Fruit fly (Drosophila melanogaster) whole organism, embryonic: ENCODE measurements around the gene alphaCOP.

Experiments
- Abd-B ChIP-seq: fragments of 200-800 bp; sonication (Bioruptor generic); optimal IDR thresholded peaks from 2 replicates; lab custom pipeline; 2018; ENCODE audit warnings: missing biosample characterization, mild to moderate bottlenecking, missing genetic modification characterization, moderate library complexity
- Adf1 ChIP-seq: fragments of 200-800 bp; sonication (Bioruptor generic); IDR thresholded peaks from 2 replicates; pipeline ENCODE4 v1.3.6; 2022; ENCODE audit warnings: missing biosample characterization, missing genetic modification characterization
- Antp ChIP-seq: fragments of 200-800 bp; sonication (Bioruptor generic); optimal IDR thresholded peaks from 3 replicates; lab custom pipeline; 2016; ENCODE audit warnings: missing biosample characterization, missing genetic modification characterization
- C15 ChIP-seq: fragments of 200-800 bp; sonication (Bioruptor generic); IDR thresholded peaks from 3 replicates; pipeline ENCODE4 v1.3.6; 2022; ENCODE audit warnings: missing biosample characterization, missing genetic modification characterization
- CG10321 ChIP-seq: fragments of 200-800 bp; sonication (Bioruptor generic); IDR thresholded peaks from 2 replicates; pipeline ENCODE4 v1.3.6; 2022; ENCODE audit warnings: missing biosample characterization, missing genetic modification characterization
- CG10565 ChIP-seq: fragments of 200-800 bp; sonication (Bioruptor generic); optimal IDR thresholded peaks from 3 replicates; lab custom pipeline; 2016; ENCODE audit warnings: missing biosample characterization, mild to moderate bottlenecking, missing genetic modification characterization
- CG11093 ChIP-seq: fragments of 200-800 bp; sonication (Bioruptor generic); IDR thresholded peaks from 3 replicates; pipeline ENCODE4 v1.3.6; 2022; ENCODE audit warnings: missing biosample characterization, missing genetic modification characterization
- CG11695 ChIP-seq: fragments of 200-800 bp; sonication (Bioruptor generic); IDR thresholded peaks from 3 replicates; pipeline ENCODE4 v1.3.6; 2022; ENCODE audit warnings: missing biosample characterization, missing genetic modification characterization
- CG11696 ChIP-seq: fragments of 200-800 bp; sonication (Bioruptor generic); IDR thresholded peaks from 2 replicates; pipeline ENCODE4 v1.3.6; 2022; ENCODE audit warnings: missing biosample characterization, missing genetic modification characterization
- CG12071 ChIP-seq: fragments of 200-800 bp; sonication (Bioruptor generic); optimal IDR thresholded peaks from 3 replicates; lab custom pipeline; 2018; ENCODE audit warnings: missing biosample characterization, mild to moderate bottlenecking, missing genetic modification characterization
- CG12155 ChIP-seq: fragments of 200-800 bp; sonication (Bioruptor generic); optimal IDR thresholded peaks from 3 replicates; lab custom pipeline; 2016; ENCODE audit warnings: missing biosample characterization, missing genetic modification characterization
- CG15269 ChIP-seq: fragments of 200-800 bp; sonication (Bioruptor generic); optimal IDR thresholded peaks from 2 replicates; lab custom pipeline; 2018; ENCODE audit warnings: missing biosample characterization, mild to moderate bottlenecking, missing genetic modification characterization, moderate library complexity
- CG1529 ChIP-seq: fragments of 200-800 bp; sonication (Bioruptor generic); optimal IDR thresholded peaks from 3 replicates; lab custom pipeline; 2018; ENCODE audit warnings: missing biosample characterization, missing genetic modification characterization
- CG15479 ChIP-seq: fragments of 200-800 bp; sonication (Bioruptor generic); optimal IDR thresholded peaks from 3 replicates; lab custom pipeline; 2019; ENCODE audit warnings: missing biosample characterization, mild to moderate bottlenecking, missing genetic modification characterization, moderate library complexity
- CG30403 ChIP-seq: fragments of 200-800 bp; sonication (Bioruptor generic); optimal IDR thresholded peaks from 3 replicates; lab custom pipeline; 2016; ENCODE audit warnings: missing biosample characterization, missing genetic modification characterization
- CG31388 ChIP-seq: fragments of 200-800 bp; sonication (Bioruptor generic); optimal IDR thresholded peaks from 2 replicates; lab custom pipeline; 2016; ENCODE audit warnings: missing biosample characterization, missing genetic modification characterization
- CG3163 ChIP-seq: fragments of 200-800 bp; sonication (Bioruptor generic); optimal IDR thresholded peaks from 3 replicates; lab custom pipeline; 2016; ENCODE audit warnings: missing biosample characterization, missing genetic modification characterization
- CG4328 ChIP-seq: fragments of 200-800 bp; sonication (Bioruptor generic); optimal IDR thresholded peaks from 3 replicates; lab custom pipeline; 2017; ENCODE audit warnings: missing biosample characterization, missing genetic modification reagents, missing genetic modification characterization
- CG8281 ChIP-seq: fragments of 200-800 bp; sonication (Bioruptor generic); optimal IDR thresholded peaks from 2 replicates; lab custom pipeline; 2018; ENCODE audit warnings: missing biosample characterization, mild to moderate bottlenecking, missing genetic modification characterization, moderate library complexity
- CG8290 ChIP-seq, 3 experiments: fragments of 200-800 bp; sonication (Bioruptor generic); optimal IDR thresholded peaks; 2 replicates each; lab custom pipeline; 2016 to 2019; ENCODE audit warnings: missing biosample characterization in 3 of 3, missing genetic modification characterization in 3 of 3, mild to moderate bottlenecking in 2 of 3, moderate library complexity in 1 of 3
- Dfd ChIP-seq, 2 experiments: fragments of >200 bp; optimal IDR thresholded peaks; 2 replicates each; lab custom pipeline; 2017; ENCODE audit warnings: missing biosample characterization in 2 of 2, missing genetic modification characterization in 2 of 2
- Hey ChIP-seq: fragments of 200-800 bp; sonication (Bioruptor generic); optimal IDR thresholded peaks from 3 replicates; lab custom pipeline; 2018; ENCODE audit warnings: missing biosample characterization, mild to moderate bottlenecking, missing genetic modification characterization
- Meics ChIP-seq: fragments of 200-800 bp; sonication (Bioruptor generic); optimal IDR thresholded peaks from 2 replicates; lab custom pipeline; 2017; ENCODE audit warnings: missing biosample characterization, mild to moderate bottlenecking, missing genetic modification characterization
- NC2α ChIP-seq: fragments of 200-800 bp; sonication (Bioruptor generic); optimal IDR thresholded peaks from 2 replicates; lab custom pipeline; 2016; ENCODE audit warnings: missing biosample characterization, missing genetic modification characterization
- Neu2 ChIP-seq: fragments of 200-800 bp; sonication (Bioruptor generic); optimal IDR thresholded peaks from 3 replicates; lab custom pipeline; 2016; ENCODE audit warnings: missing biosample characterization, missing genetic modification characterization, borderline replicate concordance
- Pdp1 ChIP-seq, 2 experiments: fragments of 200-800 bp; sonication (Bioruptor generic); optimal IDR thresholded peaks; 3 replicates each; lab custom pipeline; 2016; ENCODE audit warnings: missing biosample characterization in 2 of 2, missing genetic modification characterization in 2 of 2, mild to moderate bottlenecking in 1 of 2, moderate library complexity in 1 of 2
- Rx ChIP-seq: fragments of 200-800 bp; sonication (Bioruptor generic); IDR thresholded peaks from 2 replicates; pipeline ENCODE4 v1.3.6; 2022; ENCODE audit warnings: missing biosample characterization, missing genetic modification characterization
- Spps ChIP-seq: fragments of 200-800 bp; sonication (Bioruptor generic); optimal IDR thresholded peaks from 2 replicates; lab custom pipeline; 2018; ENCODE audit warnings: missing biosample characterization, mild to moderate bottlenecking, missing genetic modification characterization
- Sry-δ ChIP-seq: fragments of 200-800 bp; sonication (Bioruptor generic); optimal IDR thresholded peaks from 2 replicates; lab custom pipeline; 2016; ENCODE audit warnings: missing biosample characterization, missing genetic modification characterization
- ap ChIP-seq: fragments of 200-800 bp; sonication (Bioruptor generic); IDR thresholded peaks from 2 replicates; pipeline ENCODE4 v1.3.6; 2022; ENCODE audit warnings: missing biosample characterization, missing genetic modification characterization
- bsh ChIP-seq, 2 experiments: fragments of 200-800 bp; sonication (Bioruptor generic); optimal IDR thresholded peaks; 2 replicates each; lab custom pipeline; 2017 to 2018; ENCODE audit warnings: mild to moderate bottlenecking in 2 of 2, missing biosample characterization in 2 of 2, missing genetic modification characterization in 2 of 2, moderate library complexity in 1 of 2
- btn ChIP-seq: fragments of 200-800 bp; sonication (Bioruptor generic); optimal IDR thresholded peaks from 2 replicates; lab custom pipeline; 2016; ENCODE audit warnings: missing biosample characterization, missing genetic modification characterization
- chif ChIP-seq, 2 experiments: fragments of 200-800 bp; sonication (Bioruptor generic); optimal IDR thresholded peaks; 3 replicates each; lab custom pipeline; 2016; ENCODE audit warnings: missing biosample characterization in 2 of 2, missing genetic modification characterization in 2 of 2
- ci ChIP-seq: fragments of 200-800 bp; sonication (Bioruptor generic); IDR thresholded peaks from 3 replicates; pipeline ENCODE4 v1.3.6; 2022; ENCODE audit warnings: missing biosample characterization, missing genetic modification characterization
- esg ChIP-seq: fragments of 200-800 bp; sonication (Bioruptor generic); conservative IDR thresholded peaks from 2 replicates; pipeline ENCODE4 v1.3.6; 2022; ENCODE audit warnings: missing biosample characterization, missing genetic modification characterization
- fd96Cb ChIP-seq: fragments of 200-800 bp; sonication (Bioruptor generic); optimal IDR thresholded peaks from 2 replicates; lab custom pipeline; 2018; ENCODE audit warnings: missing biosample characterization, mild to moderate bottlenecking, missing genetic modification characterization, moderate library complexity
- gcm2 ChIP-seq: fragments of 200-800 bp; sonication (Bioruptor generic); optimal IDR thresholded peaks from 2 replicates; lab custom pipeline; 2016; ENCODE audit warnings: missing biosample characterization, missing genetic modification characterization
- gro ChIP-seq: fragments of 200-800 bp; sonication (Bioruptor generic); optimal IDR thresholded peaks from 2 replicates; lab custom pipeline; 2016; ENCODE audit warnings: missing biosample characterization, missing genetic modification characterization
- p53 ChIP-seq: fragments of 200-800 bp; sonication (Bioruptor generic); optimal IDR thresholded peaks from 2 replicates; lab custom pipeline; 2016; ENCODE audit warnings: missing biosample characterization, missing genetic modification characterization
- pan ChIP-seq, 4 experiments: fragments of >200 bp in 3 of 4; fragments of 200-800 bp in 1 of 4; sonication (Bioruptor generic) in 1 of 4; optimal IDR thresholded peaks in 3 of 4; IDR thresholded peaks in 1 of 4; 2 replicates each; pipeline versions ENCODE4 v1.3.6 to Lab custom; 2017 to 2022; ENCODE audit warnings: missing biosample characterization in 2 of 4, missing genetic modification characterization in 2 of 4, mixed read lengths in 1 of 4
- pzg ChIP-seq: fragments of 200-800 bp; sonication (Bioruptor generic); optimal IDR thresholded peaks from 3 replicates; lab custom pipeline; 2018; ENCODE audit warnings: missing biosample characterization, mild to moderate bottlenecking, missing genetic modification characterization, moderate library complexity
- sc ChIP-seq, 3 experiments: fragments of >200 bp in 2 of 3; fragments of 200-800 bp in 1 of 3; sonication (Bioruptor generic) in 1 of 3; optimal IDR thresholded peaks; 2 replicates in 2 of 3; 3 replicates in 1 of 3; lab custom pipeline; 2017; ENCODE audit warnings: mild to moderate bottlenecking in 1 of 3, missing biosample characterization in 1 of 3, missing genetic modification characterization in 1 of 3, missing genetic modification reagents in 1 of 3
- sim ChIP-seq: fragments of 200-800 bp; sonication (Bioruptor generic); IDR thresholded peaks from 2 replicates; pipeline ENCODE4 v1.3.6; 2022; ENCODE audit warnings: missing biosample characterization, missing genetic modification characterization
- slou ChIP-seq: fragments of 200-800 bp; sonication (Bioruptor generic); optimal IDR thresholded peaks from 3 replicates; lab custom pipeline; 2016; ENCODE audit warnings: missing biosample characterization, missing genetic modification characterization
- stwl ChIP-seq: fragments of 200-800 bp; sonication (Bioruptor generic); optimal IDR thresholded peaks from 3 replicates; lab custom pipeline; 2018; ENCODE audit warnings: missing biosample characterization, mild to moderate bottlenecking, missing genetic modification characterization, moderate library complexity
- vnd ChIP-seq: fragments of 200-800 bp; sonication (Bioruptor generic); IDR thresholded peaks from 3 replicates; pipeline ENCODE4 v1.3.6; 2022; ENCODE audit warnings: missing biosample characterization, missing genetic modification characterization; ENCODE audit not compliant: partially characterized antibody
- wdn ChIP-seq: fragments of 200-800 bp; sonication (Bioruptor generic); IDR thresholded peaks from 2 replicates; pipeline ENCODE4 v1.3.6; 2022; ENCODE audit warnings: missing biosample characterization, missing genetic modification characterization
- yki ChIP-seq: fragments of >200 bp; optimal IDR thresholded peaks from 3 replicates; lab custom pipeline; 2018

alphaCOP gene

dm6 chr3L:1644920-1645567, at the start of gene alphaCOP, which contains the start of gene CG13919 (continued):
- TF ChIP-seq pan (optimal IDR thresholded peaks at IDR 0.05; lab: Kevin White, UChicago) = no peak
- peak in 1 of 2 experiments; percentile 97 for TF ChIP-seq pan (GFP tag; optimal IDR thresholded peaks at IDR 0.05 in 1 of 2, IDR thresholded peaks at IDR 0.05 in 1 of 2)
- TF ChIP-seq Neu2 (GFP tag; lab: Kevin White, UChicago) = peak; percentile 57
- peak; percentile 88 for TF ChIP-seq CG11696 (GFP tag; lab: Robert Waterston, UW)
- peak; percentile 92 for TF ChIP-seq Rx
- TF ChIP-seq vnd (GFP tag; lab: Robert Waterston, UW) = no peak
- TF ChIP-seq CG11093 (GFP tag; lab: Robert Waterston, UW) = peak; percentile 97
- TF ChIP-seq Antp (GFP tag; lab: Kevin White, UChicago) = peak; percentile 83
- TF ChIP-seq NC2α (GFP tag; lab: Kevin White, UChicago) = peak; percentile 75
- peak; percentile 86 for TF ChIP-seq gro (GFP tag; lab: Kevin White, UChicago)
- peak; percentile 94 for TF ChIP-seq Meics (GFP tag; lab: Kevin White, UChicago)
- TF ChIP-seq sim (GFP tag; lab: Robert Waterston, UW) = peak; percentile 87
- TF ChIP-seq bsh (GFP tag; optimal IDR thresholded peaks at IDR 0.05; lab: Kevin White, UChicago) = peak; percentile 86 to 98
- peak; percentile 96 for TF ChIP-seq slou
- no peak for TF ChIP-seq sc (optimal IDR thresholded peaks at IDR 0.05; lab: Kevin White, UChicago)
- peak; percentile 95 for TF ChIP-seq sc (GFP tag; optimal IDR thresholded peaks at IDR 0.05; lab: Kevin White, UChicago)
- peak; percentile 91 for TF ChIP-seq Spps (tag; lab: Kevin White, UChicago)
- TF ChIP-seq esg = peak; percentile 98
- TF ChIP-seq Hey (tag; lab: Kevin White, UChicago) = peak; percentile 74
- TF ChIP-seq CG31388 (GFP tag; lab: Kevin White, UChicago) = peak; percentile 89
- peak; percentile 54 for TF ChIP-seq Sry-δ
- TF ChIP-seq ci (GFP tag; lab: Robert Waterston, UW) = peak; percentile 97
- peak; percentile 98 for TF ChIP-seq CG30403
- peak; percentile 96 for TF ChIP-seq CG12155 (GFP tag; lab: Kevin White, UChicago)
- TF ChIP-seq Adf1 (GFP tag; lab: Robert Waterston, UW) = peak; percentile 85
- TF ChIP-seq stwl = peak; percentile 83
- peak; percentile 91 for TF ChIP-seq C15 (GFP tag; lab: Robert Waterston, UW)
- TF ChIP-seq CG11695 = peak; percentile 95
- peak; percentile 91 for TF ChIP-seq fd96Cb (tag; lab: Kevin White, UChicago)
- peak; percentile 55 for TF ChIP-seq pzg (GFP tag; lab: Kevin White, UChicago)
- peak; percentile 52 for TF ChIP-seq CG15479 (GFP tag; lab: Kevin White, UChicago)
- TF ChIP-seq yki (lab: Kevin White, UChicago) = no peak
- peak; percentile 97 for TF ChIP-seq Abd-B (GFP tag; lab: Kevin White, UChicago)
- peak; percentile 91 to 96 for TF ChIP-seq chif (GFP tag; optimal IDR thresholded peaks at IDR 0.05; lab: Kevin White, UChicago)
- TF ChIP-seq gcm2 = peak; percentile 90
- TF ChIP-seq CG8281 = peak; percentile 82
- TF ChIP-seq Pdp1 (GFP tag; optimal IDR thresholded peaks at IDR 0.05; lab: Kevin White, UChicago) = peak; percentile 93 to 96
- peak; percentile 97 for TF ChIP-seq CG8290 (GFP tag; optimal IDR thresholded peaks at IDR 0.05; lab: Kevin White, UChicago)
- peak; percentile 79 to 85 for TF ChIP-seq CG8290 (tag; optimal IDR thresholded peaks at IDR 0.05; lab: Kevin White, UChicago)
- peak; percentile 96 for TF ChIP-seq wdn (GFP tag; lab: Robert Waterston, UW)
- TF ChIP-seq CG10565 (GFP tag; lab: Kevin White, UChicago) = peak; percentile 62
- peak; percentile 97 for TF ChIP-seq ap (GFP tag; lab: Robert Waterston, UW)
- TF ChIP-seq CG4328 (GFP tag; lab: Kevin White, UChicago) = peak; percentile 85
- TF ChIP-seq CG10321 (GFP tag; lab: Robert Waterston, UW) = peak; percentile 83
- peak; percentile 56 for TF ChIP-seq btn
- peak; percentile 60 for TF ChIP-seq CG3163
- peak; percentile 60 for TF ChIP-seq p53 (GFP tag; lab: Kevin White, UChicago)
- no peak for TF ChIP-seq Dfd (GFP tag; optimal IDR thresholded peaks at IDR 0.05; lab: Kevin White, UChicago)
- peak; percentile 97 for TF ChIP-seq CG15269
- TF ChIP-seq CG1529 = peak; percentile 95
- TF ChIP-seq CG12071 = peak; percentile 81
